Fruit fly (Drosophila melanogaster) whole organism, wandering third instar larva: Measurements from ENCODE around the gene Syx8.

ENCODE experiments used
- Abd-B ChIP-seq: fragments of >200 bp; optimal IDR thresholded peaks from 2 replicates; lab custom pipeline; 2017; ENCODE audit warnings: missing biosample characterization, missing genetic modification characterization
- CG32264 ChIP-seq: fragments of 200-800 bp; sonication (Bioruptor generic); optimal IDR thresholded peaks from 2 replicates; lab custom pipeline; 2016; ENCODE audit warnings: missing biosample characterization, missing genetic modification characterization
- CG9705 ChIP-seq: fragments of 200-800 bp; sonication (Bioruptor generic); optimal IDR thresholded peaks from 2 replicates; lab custom pipeline; 2018; ENCODE audit warnings: missing biosample characterization, mild to moderate bottlenecking, missing genetic modification characterization
- CrebA ChIP-seq: fragments of 200-800 bp; sonication (Bioruptor generic); optimal IDR thresholded peaks from 2 replicates; lab custom pipeline; 2016; ENCODE audit warnings: missing biosample characterization, mild to moderate bottlenecking, missing genetic modification characterization, borderline replicate concordance
- Dfd ChIP-seq: fragments of >200 bp; optimal IDR thresholded peaks from 2 replicates; lab custom pipeline; 2017; ENCODE audit warnings: missing biosample characterization, missing genetic modification characterization
- Dif ChIP-seq: fragments of 200-275, 200-300 bp; sonication (Bioruptor generic); optimal IDR thresholded peaks from 2 replicates; lab custom pipeline; 2018; ENCODE audit warnings: missing biosample characterization, missing genetic modification characterization; ENCODE audit not compliant: partially characterized antibody
- GATAd ChIP-seq: sonication (Bioruptor generic); optimal IDR thresholded peaks from 2 replicates; lab custom pipeline; 2016; ENCODE audit warnings: missing biosample characterization, missing genetic modification characterization
- HLH106 ChIP-seq: fragments of 200-800 bp; optimal IDR thresholded peaks from 3 replicates; lab custom pipeline; 2019; ENCODE audit warnings: missing biosample characterization, mild to moderate bottlenecking, missing genetic modification characterization, moderate library complexity
- Hr78 ChIP-seq: fragments of >200 bp; optimal IDR thresholded peaks from 2 replicates; lab custom pipeline; 2017; ENCODE audit warnings: missing biosample characterization, missing genetic modification characterization
- Hr83 ChIP-seq: fragments of 200-300 bp; sonication (Bioruptor generic); optimal IDR thresholded peaks from 2 replicates; lab custom pipeline; 2016; ENCODE audit warnings: missing biosample characterization, mild to moderate bottlenecking, missing genetic modification characterization, moderate library complexity; ENCODE audit not compliant: poor library complexity, severe bottlenecking
- Jra ChIP-seq: sonication (Bioruptor generic); optimal IDR thresholded peaks from 2 replicates; lab custom pipeline; 2016; ENCODE audit warnings: missing biosample characterization, missing genetic modification characterization
- N ChIP-seq: fragments of >200 bp; optimal IDR thresholded peaks from 2 replicates; lab custom pipeline; 2018; ENCODE audit warnings: missing biosample characterization, missing external identifiers, missing genetic modification characterization
- OdsH ChIP-seq: fragments of 200-800 bp; sonication (Bioruptor generic); optimal IDR thresholded peaks from 2 replicates; lab custom pipeline; 2016; ENCODE audit warnings: missing biosample characterization, mild to moderate bottlenecking, missing genetic modification characterization
- Rel ChIP-seq, 2 experiments: fragments of 200-800 bp; sonication (Bioruptor generic) in 1 of 2; optimal IDR thresholded peaks; 2 replicates in 1 of 2; 3 replicates in 1 of 2; lab custom pipeline; 2016 to 2019; ENCODE audit warnings: mild to moderate bottlenecking in 2 of 2, missing biosample characterization in 2 of 2, missing genetic modification characterization in 2 of 2, moderate library complexity in 1 of 2
- Sp1 ChIP-seq: fragments of 200-800 bp; sonication (Bioruptor generic); optimal IDR thresholded peaks from 3 replicates; lab custom pipeline; 2019; ENCODE audit warnings: missing biosample characterization, mild to moderate bottlenecking, missing genetic modification characterization, moderate library complexity
- Vsx2 ChIP-seq: fragments of 200-300, 225-300 bp; sonication (Bioruptor generic); optimal IDR thresholded peaks from 2 replicates; lab custom pipeline; 2018; ENCODE audit warnings: missing biosample characterization, missing genetic modification characterization; ENCODE audit not compliant: partially characterized antibody
- br ChIP-seq: fragments of 200-800 bp; sonication (Bioruptor generic); optimal IDR thresholded peaks from 2 replicates; lab custom pipeline; 2016; ENCODE audit warnings: missing biosample characterization, missing genetic modification characterization
- brk ChIP-seq: fragments of 200-800 bp; sonication (Bioruptor generic); optimal IDR thresholded peaks from 2 replicates; lab custom pipeline; 2016; ENCODE audit warnings: missing biosample characterization, mild to moderate bottlenecking, missing genetic modification characterization
- dl ChIP-seq, 2 experiments: fragments of 175-275, 200-275 bp in 1 of 2; fragments of 200-275 bp in 1 of 2; sonication (Bioruptor generic); optimal IDR thresholded peaks; lab custom pipeline; 2018; ENCODE audit warnings: mild to moderate bottlenecking in 2 of 2, missing biosample characterization in 2 of 2, missing genetic modification characterization in 2 of 2, moderate library complexity in 2 of 2; ENCODE audit not compliant: partially characterized antibody in 2 of 2, insufficient read depth in 1 of 2
- dmrt93B ChIP-seq: fragments of 200-800 bp; sonication (Bioruptor generic); optimal IDR thresholded peaks from 2 replicates; lab custom pipeline; 2018; ENCODE audit warnings: missing biosample characterization, mild to moderate bottlenecking, missing genetic modification characterization
- ey ChIP-seq: fragments of 200-800 bp; sonication (Bioruptor generic); optimal IDR thresholded peaks from 2 replicates; lab custom pipeline; 2016; ENCODE audit warnings: missing biosample characterization, missing genetic modification characterization
- foxo ChIP-seq, 2 experiments: fragments of 200-800 bp; sonication (Bioruptor generic); optimal IDR thresholded peaks; 2 replicates in 1 of 2; 3 replicates in 1 of 2; lab custom pipeline; 2016 to 2017; ENCODE audit warnings: missing biosample characterization in 2 of 2, missing genetic modification characterization in 2 of 2
- fru ChIP-seq: fragments of 200-800 bp; sonication (Bioruptor generic); optimal IDR thresholded peaks from 3 replicates; lab custom pipeline; 2016; ENCODE audit warnings: missing biosample characterization, mild to moderate bottlenecking, missing genetic modification characterization
- h ChIP-seq: fragments of 200-800 bp; sonication (Bioruptor generic); optimal IDR thresholded peaks from 3 replicates; lab custom pipeline; 2016; ENCODE audit warnings: missing biosample characterization, mild to moderate bottlenecking, missing genetic modification characterization
- jim ChIP-seq: fragments of 175-275, 200-325 bp; sonication (Bioruptor generic); optimal IDR thresholded peaks from 2 replicates; lab custom pipeline; 2016; ENCODE audit warnings: missing biosample characterization, mild to moderate bottlenecking, missing genetic modification characterization
- pan ChIP-seq: fragments of >200 bp; optimal IDR thresholded peaks from 2 replicates; lab custom pipeline; 2017
- rgr ChIP-seq: fragments of 200-800 bp; sonication (Bioruptor generic); optimal IDR thresholded peaks from 3 replicates; lab custom pipeline; 2016; ENCODE audit warnings: missing biosample characterization, mild to moderate bottlenecking, missing genetic modification characterization
- sage ChIP-seq: fragments of 200-800 bp; sonication (Bioruptor generic); optimal IDR thresholded peaks from 2 replicates; lab custom pipeline; 2016; ENCODE audit warnings: missing biosample characterization, mild to moderate bottlenecking, missing genetic modification characterization
- sv ChIP-seq: fragments of 200-800 bp; sonication (Bioruptor generic); optimal IDR thresholded peaks from 3 replicates; lab custom pipeline; 2016; ENCODE audit warnings: missing biosample characterization, missing genetic modification characterization
- tai ChIP-seq: sonication (Bioruptor generic); optimal IDR thresholded peaks from 2 replicates; lab custom pipeline; 2016; ENCODE audit warnings: missing biosample characterization, missing genetic modification characterization
- woc ChIP-seq: sonication (Bioruptor generic); optimal IDR thresholded peaks from 2 replicates; lab custom pipeline; 2016; ENCODE audit warnings: missing biosample characterization, mild to moderate bottlenecking, missing genetic modification characterization

The Syx8 gene

DNA sequence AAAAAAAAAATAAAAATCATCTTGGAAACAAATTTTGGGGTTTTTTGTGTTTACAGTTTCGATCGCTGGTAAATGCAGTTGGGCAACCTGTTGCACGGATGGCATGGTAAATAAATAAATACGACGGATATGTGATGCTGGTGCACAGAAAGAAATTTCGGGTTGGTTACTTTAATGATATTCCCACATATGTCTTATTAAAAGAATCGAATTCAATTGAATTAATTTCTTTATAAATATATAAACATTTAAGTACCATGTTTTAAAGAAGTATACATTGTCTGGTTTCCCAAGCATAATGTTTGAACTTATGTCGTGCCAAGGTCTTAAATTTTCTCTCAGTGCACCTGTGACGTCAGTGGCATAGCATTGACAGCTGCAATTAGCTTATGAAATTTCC lies 19.4 kb downstream of the Syx8 start:
- no peak for TF ChIP-seq rgr (GFP tag; lab: Kevin White, UChicago)
- peak; percentile 14 for TF ChIP-seq sv

DNA sequence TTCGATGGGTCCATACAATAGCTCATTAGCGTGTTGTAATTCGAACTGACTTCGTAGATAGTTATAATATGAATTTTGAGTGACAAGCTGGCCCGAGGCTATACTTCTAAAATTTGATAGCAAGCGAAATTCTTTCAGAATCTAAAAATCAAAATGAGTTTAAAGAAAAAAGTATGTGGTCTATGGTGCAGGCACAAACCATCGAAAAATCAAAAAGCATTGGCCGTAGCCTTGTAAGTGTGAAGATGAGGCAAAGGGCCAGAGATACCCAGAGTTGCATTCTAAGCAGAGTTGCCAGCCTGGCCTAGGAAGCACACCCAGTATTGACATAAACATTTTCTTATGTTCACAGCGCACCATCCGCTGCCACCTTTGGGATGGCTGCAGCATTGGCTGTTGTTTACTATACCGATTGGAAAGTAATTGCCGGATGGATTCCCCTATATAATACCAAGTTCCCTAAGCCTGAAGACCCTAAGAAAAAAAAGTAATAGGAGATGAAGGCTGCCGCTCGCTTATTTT lies 20.1 kb downstream of the Syx8 start, which contains the start of gene UQCR-6.4L:
TSS of gene UQCR-6.4L (plus strand) at position 51 of the 522 bp plus-strand sequence.
- TF ChIP-seq Hr83 (no peak), GATAd (no peak), sage (GFP tag; lab: Kevin White, UChicago) (no peak), Vsx2 (GFP tag; lab: Kevin White, UChicago) (no peak), CG9705 (GFP tag; lab: Kevin White, UChicago) (no peak), jim (GFP tag; lab: Kevin White, UChicago) (no peak), OdsH (GFP tag; lab: Kevin White, UChicago) (no peak), Dfd (GFP tag; lab: Kevin White, UChicago) (no peak), rgr (GFP tag; lab: Kevin White, UChicago) (no peak), brk (no peak), Sp1 (GFP tag; lab: Kevin White, UChicago) (no peak), Hr78 (no peak), tai (no peak), br (no peak), h (GFP tag; lab: Kevin White, UChicago) (no peak), woc (no peak), Rel (GFP tag; optimal IDR thresholded peaks at IDR 0.05; lab: Kevin White, UChicago) (no peak), Rel (tag; optimal IDR thresholded peaks at IDR 0.05; lab: Kevin White, UChicago) (no peak), CG32264 (GFP tag; lab: Kevin White, UChicago) (no peak), CrebA (no peak), pan (lab: Kevin White, UChicago) (no peak)

DNA sequence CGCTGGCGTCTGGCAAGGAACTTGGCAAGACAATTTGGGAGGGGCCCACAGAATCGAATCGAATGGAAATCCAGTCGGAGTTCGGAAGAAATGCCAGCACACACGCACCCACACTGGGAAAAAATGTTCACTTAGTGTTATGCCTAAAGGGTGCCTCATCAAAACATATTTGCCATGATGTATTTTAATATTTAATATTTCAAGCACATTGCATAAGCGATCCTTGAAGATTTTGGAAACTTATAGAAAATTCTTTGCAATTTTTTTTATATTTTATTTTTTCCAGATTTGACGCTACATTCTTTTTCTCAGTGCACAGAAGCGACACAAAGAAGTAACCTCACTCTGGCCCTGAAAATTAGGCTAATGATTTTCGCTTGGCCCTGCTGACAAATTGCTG lies 20.8 kb downstream of the Syx8 start:
- no peak for TF ChIP-seq Abd-B (GFP tag; lab: Kevin White, UChicago)
- no peak for TF ChIP-seq br
- no peak for TF ChIP-seq OdsH (GFP tag; lab: Kevin White, UChicago)
- no peak for TF ChIP-seq h (GFP tag; lab: Kevin White, UChicago)
- no peak for TF ChIP-seq dl (GFP tag; optimal IDR thresholded peaks at IDR 0.05; lab: Kevin White, UChicago; ENCODE audit: insufficient read depth in 1 of 2, partially characterized antibody in 2 of 2)
- no peak for TF ChIP-seq woc
- no peak for TF ChIP-seq foxo (GFP tag; optimal IDR thresholded peaks at IDR 0.05; lab: Kevin White, UChicago)
- TF ChIP-seq Hr78, result no peak
- no peak for TF ChIP-seq Dfd (GFP tag; lab: Kevin White, UChicago)
- TF ChIP-seq ey, result no peak
- TF ChIP-seq HLH106 (tag; lab: Kevin White, UChicago), result no peak
- TF ChIP-seq, all 38 proteins: peak for 0

DNA sequence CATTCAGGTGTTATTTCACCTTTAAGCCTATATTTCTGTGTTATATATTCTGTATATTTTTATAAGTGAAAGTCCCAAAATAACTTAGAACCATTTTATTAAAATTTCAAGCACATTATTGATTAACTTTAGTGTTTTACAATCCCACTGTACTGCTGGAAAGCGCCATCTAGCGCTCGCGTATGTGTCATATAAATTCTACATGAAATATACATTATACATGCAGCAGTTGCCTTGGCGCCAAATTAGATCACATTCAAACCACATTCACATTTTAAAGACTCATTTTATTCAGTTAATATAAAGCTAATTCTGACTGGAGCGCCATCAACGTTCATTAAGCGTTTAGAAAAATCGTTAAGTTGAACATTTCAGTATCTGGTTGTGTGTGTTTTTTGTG lies 23.5 kb downstream of the Syx8 start:
- TF ChIP-seq Dif, result no peak
- TF ChIP-seq foxo (GFP tag; optimal IDR thresholded peaks at IDR 0.05; lab: Kevin White, UChicago), result peak in 1 of 2 experiments; percentile 4
- TF ChIP-seq, all 38 proteins: peak for 1

DNA sequence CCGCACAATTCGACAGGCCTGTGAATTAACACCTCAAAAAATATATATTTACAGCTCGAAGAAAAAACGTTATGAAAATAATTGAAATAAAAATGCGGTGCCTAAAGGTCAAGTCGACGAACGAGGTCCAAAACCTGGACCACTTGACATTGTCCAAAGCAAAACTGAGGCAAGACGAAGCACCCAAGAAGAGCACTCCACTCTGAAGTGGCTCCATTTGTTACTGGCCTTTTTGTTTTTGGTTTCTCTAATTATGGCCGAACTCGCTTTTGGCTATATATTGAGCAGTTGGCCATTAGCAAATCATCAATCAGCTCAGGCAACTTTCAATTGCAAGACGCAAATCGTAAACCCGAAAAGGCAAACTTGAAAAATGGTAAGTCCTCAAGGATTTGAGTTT lies 30.3 kb downstream of the Syx8 start, which contains the start of gene CG4229:
TSS of gene CG4229 (plus strand) at position 301 of the 400 bp plus-strand sequence.
- no peak for TF ChIP-seq foxo (GFP tag; optimal IDR thresholded peaks at IDR 0.05; lab: Kevin White, UChicago)
- TF ChIP-seq Dfd (GFP tag; lab: Kevin White, UChicago), result no peak
- TF ChIP-seq dmrt93B (GFP tag; lab: Kevin White, UChicago), result no peak
- no peak for TF ChIP-seq jim (GFP tag; lab: Kevin White, UChicago)
- no peak for TF ChIP-seq sage (GFP tag; lab: Kevin White, UChicago)
- TF ChIP-seq h (GFP tag; lab: Kevin White, UChicago), result no peak
- TF ChIP-seq, all 38 proteins: peak for 0

DNA sequence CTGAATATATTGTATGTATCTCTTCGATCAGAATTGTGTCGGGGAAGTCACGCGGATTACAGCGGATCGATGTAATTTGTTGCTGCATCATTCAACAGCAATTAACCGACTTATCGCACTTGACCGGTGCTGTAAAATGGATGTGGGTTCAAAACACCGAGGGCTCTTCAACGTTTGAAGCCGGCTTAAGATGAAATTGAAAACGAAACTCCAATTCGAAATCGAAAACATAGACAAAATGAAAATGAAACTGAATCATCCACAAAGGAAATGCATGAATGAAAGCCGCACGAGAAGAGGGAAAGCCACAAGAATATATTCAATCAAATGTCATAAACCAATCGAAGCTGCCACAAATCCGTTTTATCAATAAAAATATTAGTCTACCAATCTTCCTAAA lies 40.7 kb downstream of the Syx8 start:
- no peak for TF ChIP-seq CG9705 (GFP tag; lab: Kevin White, UChicago)
- no peak for TF ChIP-seq Abd-B (GFP tag; lab: Kevin White, UChicago)
- TF ChIP-seq foxo (GFP tag; optimal IDR thresholded peaks at IDR 0.05; lab: Kevin White, UChicago), result no peak
- no peak for TF ChIP-seq dmrt93B (GFP tag; lab: Kevin White, UChicago)
- no peak for TF ChIP-seq sv
- no peak for TF ChIP-seq fru
- TF ChIP-seq Dif, result no peak
- TF ChIP-seq Jra (GFP tag; lab: Kevin White, UChicago), result no peak
- TF ChIP-seq N, result no peak
- no peak for TF ChIP-seq brk
- TF ChIP-seq Dfd (GFP tag; lab: Kevin White, UChicago), result no peak
- TF ChIP-seq Rel (GFP tag; optimal IDR thresholded peaks at IDR 0.05; lab: Kevin White, UChicago), result no peak
- no peak for TF ChIP-seq Rel (tag; optimal IDR thresholded peaks at IDR 0.05; lab: Kevin White, UChicago)
- no peak for TF ChIP-seq Hr78
- TF ChIP-seq, all 38 proteins: peak for 0
